Fruit fly (Drosophila melanogaster): ENCODE measurements around the gene GABPI.

DNA sequence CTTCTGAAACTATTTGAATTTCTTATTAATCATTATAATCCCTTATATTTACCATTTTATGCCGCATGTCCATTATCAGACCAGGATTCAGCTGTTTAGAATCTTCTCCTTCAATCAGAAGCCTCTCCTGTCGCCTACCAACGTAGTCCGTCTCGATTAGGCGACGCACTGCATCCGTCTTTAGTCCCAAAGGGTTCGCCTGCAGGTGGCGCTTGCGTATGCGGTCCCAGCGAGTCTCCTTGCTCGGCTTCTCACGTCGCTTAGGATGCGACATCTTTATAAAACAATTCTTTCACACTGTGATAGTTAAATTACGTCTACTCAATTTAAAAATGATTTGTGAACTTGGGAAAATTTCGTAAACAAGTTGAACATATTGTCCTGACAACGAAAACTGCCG lies 4.6 kb downstream of the GABPI start, which contains the start of gene CG17258:
- TF ChIP-seq rn (GFP tag; IDR thresholded peaks at IDR 0.05) (no peak), CG9948 (tag; optimal IDR thresholded peaks at IDR 0.05) (no peak), Ets98B (GFP tag; IDR thresholded peaks at IDR 0.05) (no peak), CG4496 (GFP tag; IDR thresholded peaks at IDR 0.05) (no peak), CG8159 (tag; optimal IDR thresholded peaks at IDR 0.05) (no peak), EcR (GFP tag; optimal IDR thresholded peaks at IDR 0.05) (no peak)

Data from whole organism, pupa.